Worm (Caenorhabditis elegans): ENCODE measurements around the gene fmil-1.

fmil-1 gene

DNA sequence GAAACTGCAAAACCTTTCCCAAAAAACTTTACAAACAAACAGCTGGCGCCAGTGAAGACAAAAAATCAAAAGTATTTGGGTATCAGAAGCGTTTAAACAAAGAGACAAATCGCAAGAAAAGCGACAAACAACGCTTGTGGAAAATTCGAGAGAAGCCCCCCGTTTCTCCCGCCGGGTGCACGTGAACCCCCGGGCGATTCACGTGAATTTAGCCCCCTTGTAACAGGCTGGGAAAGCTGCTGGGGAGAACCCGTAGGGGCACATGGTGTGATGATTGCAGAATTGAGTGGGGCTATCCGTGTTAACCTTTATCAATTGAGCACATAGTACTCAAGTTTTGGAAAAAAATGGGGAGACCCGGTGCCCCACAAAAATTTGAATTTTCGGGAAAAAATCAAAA lies 14.3 kb downstream of the fmil-1 start (continued):
- TF ChIP-seq elt-2 (tag; optimal IDR thresholded peaks at IDR 0.05) = no peak
- peak; percentile 63 for TF ChIP-seq nhr-90 (tag; optimal IDR thresholded peaks at IDR 0.05; ENCODE audit: poor library complexity)
- 0 out of 2 replicates have a peak, but pooled peaks have one; percentile 47 for TF ChIP-seq mab-9 (GFP tag; IDR thresholded peaks at IDR 0.05)
- TF ChIP-seq pag-3 (tag; optimal IDR thresholded peaks at IDR 0.05; ENCODE audit: borderline replicate concordance, insufficient read depth) = no peak
- no peak for TF ChIP-seq nhr-28 (tag; optimal IDR thresholded peaks at IDR 0.05)
- peak; percentile 60 for TF ChIP-seq grh-1 (GFP tag; IDR thresholded peaks at IDR 0.05)
- TF ChIP-seq ceh-63 (GFP tag; optimal IDR thresholded peaks at IDR 0.05) = no peak
- peak; percentile 18 for TF ChIP-seq skn-1 (tag; optimal IDR thresholded peaks at IDR 0.05)
- TF ChIP-seq ama-1 (optimal IDR thresholded peaks at IDR 0.05) = no peak
- peak; percentile 57 for TF ChIP-seq C16A3.4 (tag; optimal IDR thresholded peaks at IDR 0.05)
- TF ChIP-seq sup-37 (GFP tag; optimal IDR thresholded peaks at IDR 0.05) = peak; percentile 64
- peak; percentile 90 for TF ChIP-seq tbx-2 (tag; optimal IDR thresholded peaks at IDR 0.05)
- no peak for TF ChIP-seq aha-1 (tag; optimal IDR thresholded peaks at IDR 0.05)
- TF ChIP-seq lir-3 (tag; optimal IDR thresholded peaks at IDR 0.05; ENCODE audit: poor library complexity) = peak; percentile 28
- no peak for TF ChIP-seq lin-15B (tag; optimal IDR thresholded peaks at IDR 0.05)
- TF ChIP-seq nhr-11 (tag; optimal IDR thresholded peaks at IDR 0.05) = peak; percentile 28
- TF ChIP-seq unc-62 (GFP tag; optimal IDR thresholded peaks at IDR 0.05) = no peak
- TF ChIP-seq lin-35 (GFP tag; optimal IDR thresholded peaks at IDR 0.05) = peak in 1 of 2 experiments; percentile 45
- peak; percentile 96 for TF ChIP-seq nhr-71 (tag; optimal IDR thresholded peaks at IDR 0.05)
- no peak for TF ChIP-seq lin-13 (GFP tag; optimal IDR thresholded peaks at IDR 0.05)
- no peak for TF ChIP-seq C04F5.9 (tag; optimal IDR thresholded peaks at IDR 0.05)
- TF ChIP-seq irx-1 (tag; optimal IDR thresholded peaks at IDR 0.05) = peak; percentile 29

DNA sequence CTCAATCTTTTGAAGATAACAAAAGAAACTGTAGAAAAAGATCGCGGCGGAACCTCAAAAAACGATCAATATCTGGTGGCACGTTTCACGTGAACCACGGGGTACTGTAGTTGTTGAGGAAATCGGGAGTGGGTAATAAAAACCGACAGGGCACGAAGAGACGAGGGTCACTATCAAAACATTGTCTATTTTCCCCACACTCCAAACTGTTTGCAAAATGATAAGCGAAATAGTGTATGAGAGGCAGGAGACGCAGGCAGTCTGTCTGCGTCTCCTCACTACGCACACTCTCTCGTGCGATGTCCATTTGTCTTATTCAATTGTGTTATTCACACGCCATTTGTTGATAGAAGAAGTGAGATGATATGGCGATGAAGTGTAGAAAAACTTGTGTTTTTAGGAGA lies 15.1 kb downstream of the fmil-1 start:
- no peak for TF ChIP-seq mab-9 (GFP tag; IDR thresholded peaks at IDR 0.05)
- TF ChIP-seq nhr-71 (tag; optimal IDR thresholded peaks at IDR 0.05) = peak; percentile 91
- TF ChIP-seq lsy-2 (tag; optimal IDR thresholded peaks at IDR 0.05) = peak; percentile 65 to 94
- TF ChIP-seq fos-1 (tag; optimal IDR thresholded peaks at IDR 0.05) = no peak
- peak; percentile 91 for TF ChIP-seq nhr-20 (tag; optimal IDR thresholded peaks at IDR 0.05)
- TF ChIP-seq tbx-2 (tag; optimal IDR thresholded peaks at IDR 0.05) = peak; percentile 81
- TF ChIP-seq lin-14 (GFP tag; optimal IDR thresholded peaks at IDR 0.05) = peak; percentile 85
- TF ChIP-seq aly-2 (tag; optimal IDR thresholded peaks at IDR 0.05) = no peak
- no peak for TF ChIP-seq isw-1 (GFP tag; IDR thresholded peaks at IDR 0.05)
- TF ChIP-seq nhr-85 (tag) = peak; percentile 99
- TF ChIP-seq nhr-47 (tag; optimal IDR thresholded peaks at IDR 0.05) = peak; percentile 68
- no peak for TF ChIP-seq fkh-8 (tag; optimal IDR thresholded peaks at IDR 0.05)
- peak in 1 of 3 experiments; percentile 25 for TF ChIP-seq dpl-1 (GFP tag; optimal IDR thresholded peaks at IDR 0.05)
- TF ChIP-seq irx-1 (tag; optimal IDR thresholded peaks at IDR 0.05) = peak; percentile 50
- TF ChIP-seq ces-1 (GFP tag; optimal IDR thresholded peaks at IDR 0.05) = no peak
- peak; percentile 47 for TF ChIP-seq ama-1 (optimal IDR thresholded peaks at IDR 0.05)
- peak in 5 of 6 experiments; percentile 46 to 94 (median 85) for TF ChIP-seq elt-3 (tag; optimal IDR thresholded peaks at IDR 0.05)
- TF ChIP-seq snu-23 (GFP tag; optimal IDR thresholded peaks at IDR 0.05) = peak; percentile 81
- TF ChIP-seq rnt-1 (tag; optimal IDR thresholded peaks at IDR 0.05) = peak; percentile 54
- TF ChIP-seq mep-1 (tag; optimal IDR thresholded peaks at IDR 0.05) = peak; percentile 33
- TF ChIP-seq ztf-4 (tag; optimal IDR thresholded peaks at IDR 0.05) = no peak
- peak; percentile 92 for TF ChIP-seq nhr-90 (tag; optimal IDR thresholded peaks at IDR 0.05; ENCODE audit: poor library complexity)
- peak; percentile 63 for TF ChIP-seq vab-15 (tag; optimal IDR thresholded peaks at IDR 0.05)
- TF ChIP-seq unc-130 (tag; optimal IDR thresholded peaks at IDR 0.05) = peak; percentile 79
- TF ChIP-seq lin-39 (tag; optimal IDR thresholded peaks at IDR 0.05) = peak; percentile 49
- TF ChIP-seq egl-27 (tag; optimal IDR thresholded peaks at IDR 0.05) = no peak
- TF ChIP-seq mdl-1 (tag; optimal IDR thresholded peaks at IDR 0.05) = peak in 1 of 2 experiments; percentile 91
- TF ChIP-seq snpc-4 (tag; optimal IDR thresholded peaks at IDR 0.05) = no peak
- peak; percentile 71 for TF ChIP-seq grh-1 (GFP tag; IDR thresholded peaks at IDR 0.05)
- no peak for TF ChIP-seq nhr-76 (tag; optimal IDR thresholded peaks at IDR 0.05)
- TF ChIP-seq ztf-11 (tag; optimal IDR thresholded peaks at IDR 0.05) = no peak
- peak; percentile 3 for TF ChIP-seq jun-1 (tag; optimal IDR thresholded peaks at IDR 0.05)
- peak; percentile 28 for TF ChIP-seq swsn-7 (tag; optimal IDR thresholded peaks at IDR 0.05)
- TF ChIP-seq nhr-12 (tag; optimal IDR thresholded peaks at IDR 0.05) = no peak
- peak; percentile 95 for TF ChIP-seq nhr-19 (GFP tag; conservative IDR thresholded peaks at IDR 0.05)
- TF ChIP-seq zip-4 (GFP tag; optimal IDR thresholded peaks at IDR 0.05) = no peak

Data from whole organism, L1 larva.